Worm (Caenorhabditis elegans): ENCODE data around the gene K12H6.4.

DNA sequence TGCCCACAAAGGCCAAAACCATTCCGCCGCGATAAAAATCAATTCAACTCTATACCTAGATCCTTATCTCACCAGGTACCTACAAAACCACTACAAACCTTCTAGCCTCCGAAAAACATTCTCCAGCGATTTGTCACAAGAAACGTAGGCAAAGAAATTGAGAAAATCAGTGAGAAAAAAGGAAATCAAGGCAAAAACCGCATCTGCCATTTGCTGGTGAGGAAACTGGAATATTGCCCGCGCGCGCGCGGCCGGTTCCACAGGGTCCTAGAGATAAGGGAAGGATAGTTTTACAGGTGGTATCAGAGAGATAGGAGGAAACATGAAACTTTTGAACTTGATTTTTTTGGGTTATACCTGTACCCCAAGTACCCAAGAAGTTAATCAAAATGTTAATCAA, 33.5 kb upstream of the K12H6.4 start:
- no peak for TF ChIP-seq T22C8.4 (GFP tag; IDR thresholded peaks at IDR 0.05)
- TF ChIP-seq cog-1 (tag; optimal IDR thresholded peaks at IDR 0.05): no peak
- TF ChIP-seq med-1 (GFP tag; optimal IDR thresholded peaks at IDR 0.05; ENCODE audit: insufficient read depth): no peak
- no peak for TF ChIP-seq ztf-23 (GFP tag; IDR thresholded peaks at IDR 0.05)
- TF ChIP-seq ztf-29 (GFP tag; IDR thresholded peaks at IDR 0.05): no peak
- no peak for TF ChIP-seq tab-1 (GFP tag; IDR thresholded peaks at IDR 0.05)

All from whole organism, midembryonic.